Fruit fly (Drosophila melanogaster) Kc167 (cell line): ENCODE measurements around the gene CG34434.

Experiments
- Myc ChIP-seq: fragments of >200 bp; optimal IDR thresholded peaks from 2 replicates; lab custom pipeline; 2017; ENCODE audit warnings: missing external identifiers
- Sin3A ChIP-seq: fragments of >200 bp; optimal IDR thresholded peaks from 2 replicates; lab custom pipeline; 2018; ENCODE audit warnings: missing external identifiers
- psq ChIP-seq: fragments of >200 bp; optimal IDR thresholded peaks from 2 replicates; lab custom pipeline; 2017; ENCODE audit warnings: missing external identifiers
- ttk ChIP-seq: sonication (Bioruptor generic); optimal IDR thresholded peaks from 2 replicates; lab custom pipeline; 2017; ENCODE audit warnings: missing external identifiers

- TF ChIP-seq psq (lab: Kevin White, UChicago) (no peak), Sin3A (lab: Kevin White, UChicago) (no peak), ttk (lab: Kevin White, UChicago) (no peak), Myc (no peak)
Measured at dm6 chrX:5639083-5639482, 22.9 kb upstream of the CG34434 start.
